Worm (Caenorhabditis elegans) whole organism, dauer: ENCODE data around the gene F08F1.3.
"Not testable (repeated sequence)": the region's sequence is repeated elsewhere in the genome, so short reads cannot be mapped to it uniquely, and the experiment has no call there.

Experiments used
- unc-62 ChIP-seq: sonication (generic microtip); optimal IDR thresholded peaks from 2 replicates; lab custom pipeline; 2017; ENCODE audit warnings: missing biosample characterization, missing genetic modification reagents, missing genetic modification characterization

Gene F08F1.3

DNA sequence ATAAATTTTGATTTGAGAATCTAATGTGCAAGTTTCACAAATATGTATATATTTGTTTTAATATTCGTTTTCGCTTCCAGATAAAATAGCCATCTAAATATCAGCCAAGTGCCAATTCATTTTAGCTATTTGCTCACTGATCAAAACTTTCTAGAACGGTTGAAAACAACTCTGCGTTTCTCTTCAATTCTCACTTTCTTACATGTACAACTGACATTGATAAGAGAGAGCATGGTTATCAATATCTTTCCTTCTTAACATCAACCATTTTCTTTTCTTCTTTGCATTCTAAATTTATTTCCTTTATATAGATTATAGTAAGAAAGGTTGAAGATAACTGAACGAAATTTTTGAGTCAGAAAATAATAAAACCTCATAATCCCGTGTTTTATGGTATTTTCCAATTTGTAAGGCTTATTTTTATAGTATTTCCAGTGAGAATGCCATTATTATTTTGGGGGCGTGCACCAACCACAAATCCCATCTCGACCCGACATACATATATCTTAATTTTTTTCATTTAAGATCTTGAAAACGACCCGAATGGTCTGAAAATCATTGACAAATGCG lies at the start of gene F08F1.3:
F08F1.3 (plus strand) TSS at position 520 of the 570 bp plus-strand sequence.
- no peak for TF ChIP-seq unc-62 (GFP tag; lab: Kevin White, UChicago)

DNA sequence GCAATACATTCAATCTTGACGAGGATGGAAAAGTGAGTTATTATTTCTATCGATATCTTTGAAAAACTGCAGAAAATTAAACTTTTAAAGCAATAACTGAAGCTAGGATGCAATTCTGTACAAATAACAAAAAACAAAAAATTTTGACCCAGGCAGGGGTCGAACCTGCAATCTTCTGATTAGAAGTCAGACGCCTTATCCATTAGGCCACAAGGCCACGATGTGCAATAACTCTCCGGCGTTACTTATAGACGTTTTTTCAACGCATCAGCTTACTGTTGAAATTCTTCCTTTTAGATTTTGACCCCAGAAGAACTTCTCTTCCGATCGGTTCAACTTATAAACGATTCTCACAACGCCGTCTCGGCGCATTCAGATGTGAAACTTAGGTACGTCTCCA lies 47.0 kb upstream of the F08F1.3 start:
- no peak for TF ChIP-seq unc-62 (GFP tag; lab: Kevin White, UChicago)

DNA sequence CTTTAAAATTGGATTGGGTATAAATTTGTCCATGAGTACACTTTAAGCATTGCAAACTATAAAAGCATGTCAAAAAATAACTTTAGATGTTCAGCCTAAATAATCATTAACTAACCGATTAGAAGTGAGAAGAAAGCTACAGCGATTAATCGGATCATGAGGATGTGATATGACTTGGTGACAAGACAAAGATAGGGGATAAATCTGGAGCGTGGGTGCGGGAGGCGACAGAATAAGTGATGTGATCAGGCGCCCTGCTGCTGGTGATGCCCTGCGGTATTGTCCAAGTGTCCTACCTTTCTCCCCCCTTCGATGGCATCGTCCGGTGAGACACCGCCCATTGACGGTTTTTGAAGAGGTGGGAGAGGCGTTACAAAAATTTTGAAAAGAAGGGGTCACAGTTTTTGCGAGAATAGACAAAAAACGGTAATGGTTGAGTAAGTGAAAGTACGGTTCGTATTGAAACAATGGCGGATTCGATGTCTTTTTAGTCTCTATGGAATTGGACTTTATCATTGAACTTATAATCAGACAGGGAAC lies 43.9 kb upstream of the F08F1.3 start, which contains the start of gene F41D9.2:
F41D9.2 (minus strand) TSS at position 304 of the 540 bp plus-strand sequence.
- no peak for TF ChIP-seq unc-62 (GFP tag; lab: Kevin White, UChicago)

DNA sequence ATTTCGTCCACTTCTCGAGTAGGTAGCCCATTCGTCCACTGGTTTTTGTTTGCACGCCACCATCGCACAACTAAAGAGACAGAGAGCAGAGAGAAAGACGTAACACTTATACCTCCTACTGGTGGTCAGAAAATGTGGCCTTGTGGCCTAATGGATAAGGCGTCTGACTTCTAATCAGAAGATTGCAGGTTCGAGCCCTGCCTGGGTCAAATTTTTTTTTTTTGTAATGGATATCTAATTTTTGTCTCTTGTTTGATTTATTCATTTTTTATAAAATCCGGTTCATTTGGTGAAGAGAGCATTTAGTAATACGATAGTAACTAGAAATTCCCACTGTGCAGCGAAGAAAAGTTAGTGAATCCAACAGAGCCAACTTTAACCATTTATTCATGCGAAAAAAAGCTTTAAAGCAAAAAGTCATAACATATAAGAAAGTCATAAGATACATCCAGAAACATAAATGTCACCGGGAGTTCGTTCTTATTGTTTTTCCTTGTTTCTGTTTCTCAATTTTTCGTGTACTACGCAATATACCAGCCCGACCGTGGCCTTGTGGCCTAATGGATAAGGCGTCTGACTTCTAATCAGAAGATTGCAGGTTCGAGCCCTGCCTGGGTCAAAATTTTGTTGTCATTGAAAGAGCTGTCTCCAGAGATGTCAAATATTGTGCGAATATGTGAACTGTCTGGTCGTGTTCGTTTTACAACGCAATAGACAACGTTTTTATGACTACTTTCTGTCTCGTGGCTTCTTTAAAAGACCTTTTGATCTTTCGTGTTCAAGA lies 42.4 kb upstream of the F08F1.3 start:
- TF ChIP-seq unc-62 (GFP tag; lab: Kevin White, UChicago), result no peak

DNA sequence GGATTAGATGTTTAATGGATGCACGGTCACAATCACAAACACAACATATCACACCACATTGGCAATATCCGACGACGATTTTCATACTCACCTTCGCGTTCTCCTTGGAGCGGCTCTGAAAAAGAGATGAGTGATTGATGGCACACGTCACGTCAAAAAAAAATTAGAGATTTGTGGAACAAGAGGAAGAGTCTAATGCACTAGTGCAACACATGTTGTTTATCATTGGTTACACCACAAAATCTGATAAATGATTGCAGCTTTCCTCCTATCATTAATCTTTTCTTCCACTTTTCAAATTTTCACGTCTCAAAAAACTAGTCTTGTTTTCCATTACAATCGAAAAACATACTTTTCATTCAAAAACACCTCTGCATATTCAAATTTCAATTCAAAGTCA lies 38.1 kb upstream of the F08F1.3 start:
- no peak for TF ChIP-seq unc-62 (GFP tag; lab: Kevin White, UChicago)

DNA sequence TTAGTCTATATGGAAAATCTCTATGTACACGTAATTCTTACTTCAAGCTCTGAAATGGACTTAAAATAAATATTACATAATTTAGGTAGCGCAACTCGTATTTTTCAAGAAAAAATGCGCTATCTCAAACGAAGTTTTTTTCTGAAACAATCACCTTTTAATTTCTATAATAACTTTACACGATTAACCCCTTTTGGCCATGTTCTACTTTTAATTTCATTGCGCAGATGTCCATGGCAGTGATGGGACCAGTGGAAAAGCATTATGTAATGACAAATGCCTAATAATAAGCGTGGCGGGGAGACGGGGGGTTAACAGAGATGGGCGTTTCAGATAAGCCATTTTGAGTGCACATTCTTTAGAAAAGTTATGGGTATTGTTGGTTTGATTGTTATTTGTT lies 37.1 kb upstream of the F08F1.3 start:
- no peak for TF ChIP-seq unc-62 (GFP tag; lab: Kevin White, UChicago)

DNA sequence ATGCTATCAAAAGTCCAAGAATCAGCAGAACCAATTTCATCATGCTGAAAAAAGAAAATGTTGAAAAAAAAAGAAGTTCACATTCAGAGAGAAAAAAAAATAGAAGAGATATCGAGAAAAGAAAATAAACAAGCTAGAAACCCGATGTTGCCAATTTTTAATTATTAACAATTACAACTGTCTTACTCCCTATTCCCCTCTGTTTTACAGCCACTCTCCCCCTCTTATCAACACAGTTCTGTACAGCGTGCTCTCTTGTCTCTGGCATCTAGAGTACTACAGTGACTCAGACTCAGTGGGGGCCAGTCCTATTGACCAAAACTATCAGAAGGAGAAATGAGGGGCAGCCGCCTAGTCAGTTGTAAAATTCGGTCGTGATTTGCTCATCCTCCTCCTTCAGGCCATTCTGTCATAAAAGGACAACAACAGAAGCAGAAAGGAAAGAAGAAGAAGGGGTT lies 36.1 kb upstream of the F08F1.3 start, which contains the start of gene wrk-1:
wrk-1 (minus strand) TSS at position 51 of the 458 bp plus-strand sequence.
- TF ChIP-seq unc-62 (GFP tag; lab: Kevin White, UChicago), result no peak

DNA sequence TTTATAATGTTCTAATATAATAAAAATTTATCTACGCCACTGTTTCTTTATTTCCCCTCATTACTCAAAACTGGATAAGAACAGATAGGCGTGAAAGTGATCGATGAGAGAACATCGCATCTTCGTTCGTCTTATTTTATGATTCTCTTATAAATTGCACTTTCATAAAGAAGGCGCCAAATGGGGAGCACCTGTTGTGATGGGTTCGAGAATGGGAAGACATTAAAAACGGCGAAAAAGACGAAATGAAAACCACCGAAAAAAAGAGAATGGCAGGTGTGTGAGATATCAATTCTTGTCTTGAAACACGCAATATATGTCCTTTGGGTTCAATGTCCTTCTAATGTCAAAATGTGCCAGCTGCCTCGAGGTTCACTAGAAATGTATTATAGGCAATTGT lies 34.4 kb upstream of the F08F1.3 start:
- TF ChIP-seq unc-62 (GFP tag; lab: Kevin White, UChicago), result no peak

DNA sequence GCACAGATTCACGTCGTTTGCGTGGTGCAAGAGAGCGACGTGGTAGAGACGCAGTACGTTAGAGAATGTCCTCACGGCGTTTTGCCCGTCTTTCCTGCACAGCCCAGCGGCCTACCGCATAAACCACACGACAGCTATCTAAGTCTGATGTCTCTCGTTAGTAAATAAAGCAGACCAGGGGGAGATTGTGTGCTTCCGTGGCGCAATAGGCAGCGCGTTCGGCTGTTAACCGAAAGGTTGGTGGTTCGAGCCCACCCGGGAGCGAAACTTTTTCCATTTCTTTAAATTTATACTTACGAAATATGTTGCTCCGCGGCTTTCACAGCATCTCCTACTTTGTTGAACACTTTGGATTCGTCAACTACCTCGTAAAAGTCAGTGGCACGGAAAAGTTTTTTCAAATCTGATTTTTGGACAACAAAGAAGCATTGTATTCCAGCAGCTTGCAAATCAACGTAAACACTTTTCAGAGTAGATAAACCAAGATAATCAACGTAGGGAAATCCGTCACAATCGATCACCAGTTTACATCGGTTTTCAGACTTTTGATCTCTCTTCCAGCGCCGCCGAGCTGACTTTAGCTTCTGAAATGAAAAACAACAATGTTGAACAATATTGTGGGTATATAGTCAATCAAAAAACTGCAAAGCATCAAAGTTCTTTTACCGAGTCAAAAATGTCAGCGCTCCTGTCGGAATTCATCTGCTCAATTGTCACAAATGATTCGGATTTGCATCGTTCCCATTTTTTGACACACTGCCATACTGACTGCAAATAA lies 24.1 kb upstream of the F08F1.3 start:
- no peak for TF ChIP-seq unc-62 (GFP tag; lab: Kevin White, UChicago)

DNA sequence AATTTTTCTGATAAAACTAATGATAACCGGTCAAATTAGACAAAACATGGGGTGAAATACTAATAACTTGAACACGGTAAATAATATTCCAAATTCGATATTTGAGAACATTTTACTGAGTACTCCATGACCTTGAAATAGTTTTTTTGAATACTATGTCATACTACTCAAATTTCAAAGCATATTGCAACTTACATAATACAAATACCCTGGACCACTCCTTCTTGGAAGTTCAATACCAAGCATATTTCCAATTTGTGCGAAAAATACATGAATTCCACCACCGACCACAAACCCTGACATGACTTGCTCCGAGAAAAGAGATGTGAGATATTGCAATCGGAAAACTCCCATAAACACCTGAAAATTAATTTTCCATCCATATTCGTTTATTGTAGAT lies 21.8 kb upstream of the F08F1.3 start:
- no peak for TF ChIP-seq unc-62 (GFP tag; lab: Kevin White, UChicago)

DNA sequence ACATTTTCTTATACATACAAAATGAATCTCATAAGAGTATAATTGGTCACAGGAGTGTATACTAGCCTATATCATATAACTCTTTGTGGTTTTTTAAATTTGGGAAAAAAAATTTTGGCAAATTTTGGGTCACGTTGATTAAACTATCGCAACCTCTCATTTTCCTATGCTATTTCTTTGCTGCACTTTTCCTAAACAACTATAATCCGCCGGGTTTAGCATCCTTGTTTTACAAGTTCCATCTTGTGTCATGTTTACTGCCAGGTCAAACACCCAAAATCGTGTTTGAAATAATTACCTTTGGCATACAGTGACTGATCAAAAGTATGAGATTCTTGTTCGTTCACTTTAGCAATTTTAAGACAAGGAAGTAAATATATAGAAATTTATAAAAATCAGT lies 20.4 kb upstream of the F08F1.3 start, which contains the start of gene sulp-3:
sulp-3 (minus strand) TSS at position 101 of the 400 bp plus-strand sequence.
- no peak for TF ChIP-seq unc-62 (GFP tag; lab: Kevin White, UChicago)

DNA sequence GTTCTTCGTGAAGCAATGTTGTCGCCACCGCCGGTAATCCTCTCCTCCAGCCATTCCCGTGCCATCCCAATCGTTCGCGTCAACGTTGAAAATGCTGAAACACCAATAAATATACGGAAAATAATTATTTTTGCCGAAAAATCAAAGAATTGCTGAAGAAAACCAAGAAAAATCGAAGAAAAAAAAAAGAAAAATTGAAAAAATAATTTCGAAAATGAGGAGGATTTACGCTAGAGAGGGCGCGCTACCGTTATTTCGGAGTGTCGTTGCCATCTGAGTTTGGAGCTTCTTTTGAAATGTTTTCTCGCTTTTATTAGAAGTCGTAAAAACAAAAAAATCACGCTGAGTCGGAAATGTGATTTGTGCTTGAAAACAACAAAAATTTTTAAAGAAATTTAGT lies 17.9 kb upstream of the F08F1.3 start, which contains the start of gene F08F1.9:
F08F1.9 (minus strand) TSS at position 101 of the 400 bp plus-strand sequence.
- TF ChIP-seq unc-62 (GFP tag; lab: Kevin White, UChicago), result not testable (repeated sequence)

DNA sequence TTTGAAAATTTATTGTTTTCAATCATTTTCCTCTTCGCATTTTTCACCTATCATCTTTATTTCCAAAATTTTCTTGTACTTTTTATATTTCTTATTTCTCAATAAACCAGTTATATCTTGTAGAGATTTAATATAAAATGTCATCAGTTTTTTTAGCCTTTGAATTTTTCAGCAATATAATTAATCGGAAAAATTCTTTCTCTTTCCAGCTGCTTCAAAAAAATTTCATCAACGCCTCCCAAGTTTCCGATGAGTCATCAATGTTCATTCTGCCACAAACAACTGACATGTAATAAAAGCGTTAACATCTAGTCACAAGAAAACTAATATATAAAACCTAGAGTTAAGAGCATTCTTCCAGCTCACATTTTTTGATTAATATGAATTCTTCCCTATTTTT lies 15.5 kb upstream of the F08F1.3 start, which contains the start of gene F08F1.4:
F08F1.4 (plus strand) TSS at position 301 of the 400 bp plus-strand sequence.
- TF ChIP-seq unc-62 (GFP tag; lab: Kevin White, UChicago), result no peak

DNA sequence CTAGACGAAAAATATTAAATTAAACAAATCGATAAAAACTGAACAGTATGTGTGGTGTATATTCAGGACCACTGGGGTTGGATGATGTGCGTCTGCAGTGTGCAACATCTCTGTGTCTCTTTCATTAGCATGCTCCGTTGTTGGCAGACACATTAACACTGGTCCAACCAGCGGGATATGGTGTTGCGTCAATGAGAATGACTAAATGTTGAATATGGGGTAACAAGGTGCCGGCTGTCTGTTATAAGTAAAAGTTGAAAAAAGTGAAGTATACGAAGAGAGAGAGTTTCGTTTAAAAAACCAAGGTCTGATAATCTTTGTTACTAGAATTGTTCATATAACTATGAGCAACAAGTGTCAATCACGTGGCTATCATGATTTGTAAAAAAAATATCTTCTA lies 11.8 kb upstream of the F08F1.3 start, which contains the start of gene ced-8:
ced-8 (minus strand) TSS at position 101 of the 400 bp plus-strand sequence.
- TF ChIP-seq unc-62 (GFP tag; lab: Kevin White, UChicago), result no peak

DNA sequence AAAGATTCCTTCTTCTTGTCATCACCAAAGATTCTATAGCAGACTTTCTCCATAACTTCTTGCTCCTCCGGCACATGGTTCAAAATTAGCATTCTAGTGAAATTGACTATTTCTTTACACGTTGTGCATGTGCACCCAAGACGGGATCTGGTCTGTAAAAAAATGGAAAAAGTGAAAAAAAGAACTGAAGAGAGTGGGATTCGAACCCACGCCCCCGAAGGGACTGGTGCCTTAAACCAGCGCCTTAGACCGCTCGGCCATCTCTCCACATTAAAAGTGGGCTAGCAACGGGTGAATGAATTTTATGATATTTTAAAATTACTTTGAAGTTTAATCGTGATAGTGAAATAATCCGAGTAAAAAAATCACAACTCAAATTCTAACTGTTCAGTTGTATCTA lies 10.9 kb upstream of the F08F1.3 start:
- no peak for TF ChIP-seq unc-62 (GFP tag; lab: Kevin White, UChicago)
